Fruit fly (Drosophila melanogaster) whole organism, wandering third instar larva: ENCODE measurements around the gene CG12231.

ENCODE experiments used
- Abd-B ChIP-seq: fragments of >200 bp; optimal IDR thresholded peaks from 2 replicates; lab custom pipeline; 2017; ENCODE audit warnings: missing biosample characterization, missing genetic modification characterization
- CG32264 ChIP-seq: fragments of 200-800 bp; sonication (Bioruptor generic); optimal IDR thresholded peaks from 2 replicates; lab custom pipeline; 2016; ENCODE audit warnings: missing biosample characterization, missing genetic modification characterization
- CG9705 ChIP-seq: fragments of 200-800 bp; sonication (Bioruptor generic); optimal IDR thresholded peaks from 2 replicates; lab custom pipeline; 2018; ENCODE audit warnings: missing biosample characterization, mild to moderate bottlenecking, missing genetic modification characterization
- CrebA ChIP-seq: fragments of 200-800 bp; sonication (Bioruptor generic); optimal IDR thresholded peaks from 2 replicates; lab custom pipeline; 2016; ENCODE audit warnings: missing biosample characterization, mild to moderate bottlenecking, missing genetic modification characterization, borderline replicate concordance
- Dif ChIP-seq: fragments of 200-275, 200-300 bp; sonication (Bioruptor generic); optimal IDR thresholded peaks from 2 replicates; lab custom pipeline; 2018; ENCODE audit warnings: missing biosample characterization, missing genetic modification characterization; ENCODE audit not compliant: partially characterized antibody
- HLH106 ChIP-seq: fragments of 200-800 bp; optimal IDR thresholded peaks from 3 replicates; lab custom pipeline; 2019; ENCODE audit warnings: missing biosample characterization, mild to moderate bottlenecking, missing genetic modification characterization, moderate library complexity
- Hnf4 ChIP-seq: fragments of 200-800 bp; sonication (Bioruptor generic); optimal IDR thresholded peaks from 2 replicates; lab custom pipeline; 2016; ENCODE audit warnings: missing biosample characterization, mild to moderate bottlenecking, missing genetic modification characterization
- Hr78 ChIP-seq: fragments of >200 bp; optimal IDR thresholded peaks from 2 replicates; lab custom pipeline; 2017; ENCODE audit warnings: missing biosample characterization, missing genetic modification characterization
- Jra ChIP-seq: sonication (Bioruptor generic); optimal IDR thresholded peaks from 2 replicates; lab custom pipeline; 2016; ENCODE audit warnings: missing biosample characterization, missing genetic modification characterization
- Mio ChIP-seq: sonication (Bioruptor generic); optimal IDR thresholded peaks from 2 replicates; lab custom pipeline; 2016; ENCODE audit warnings: missing biosample characterization, missing genetic modification characterization
- Myc ChIP-seq: fragments of >200 bp; optimal IDR thresholded peaks from 2 replicates; lab custom pipeline; 2017
- N ChIP-seq: fragments of >200 bp; optimal IDR thresholded peaks from 2 replicates; lab custom pipeline; 2018; ENCODE audit warnings: missing biosample characterization, missing external identifiers, missing genetic modification characterization
- OdsH ChIP-seq: fragments of 200-800 bp; sonication (Bioruptor generic); optimal IDR thresholded peaks from 2 replicates; lab custom pipeline; 2016; ENCODE audit warnings: missing biosample characterization, mild to moderate bottlenecking, missing genetic modification characterization
- Rel ChIP-seq, 2 experiments: fragments of 200-800 bp; sonication (Bioruptor generic) in 1 of 2; optimal IDR thresholded peaks; 2 replicates in 1 of 2; 3 replicates in 1 of 2; lab custom pipeline; 2016 to 2019; ENCODE audit warnings: mild to moderate bottlenecking in 2 of 2, missing biosample characterization in 2 of 2, missing genetic modification characterization in 2 of 2, moderate library complexity in 1 of 2
- br ChIP-seq: fragments of 200-800 bp; sonication (Bioruptor generic); optimal IDR thresholded peaks from 2 replicates; lab custom pipeline; 2016; ENCODE audit warnings: missing biosample characterization, missing genetic modification characterization
- brk ChIP-seq: fragments of 200-800 bp; sonication (Bioruptor generic); optimal IDR thresholded peaks from 2 replicates; lab custom pipeline; 2016; ENCODE audit warnings: missing biosample characterization, mild to moderate bottlenecking, missing genetic modification characterization
- dl ChIP-seq, 2 experiments: fragments of 175-275, 200-275 bp in 1 of 2; fragments of 200-275 bp in 1 of 2; sonication (Bioruptor generic); optimal IDR thresholded peaks; lab custom pipeline; 2018; ENCODE audit warnings: mild to moderate bottlenecking in 2 of 2, missing biosample characterization in 2 of 2, missing genetic modification characterization in 2 of 2, moderate library complexity in 2 of 2; ENCODE audit not compliant: partially characterized antibody in 2 of 2, insufficient read depth in 1 of 2
- dmrt93B ChIP-seq: fragments of 200-800 bp; sonication (Bioruptor generic); optimal IDR thresholded peaks from 2 replicates; lab custom pipeline; 2018; ENCODE audit warnings: missing biosample characterization, mild to moderate bottlenecking, missing genetic modification characterization
- dsf ChIP-seq: sonication (Bioruptor generic); optimal IDR thresholded peaks from 2 replicates; lab custom pipeline; 2016; ENCODE audit warnings: missing biosample characterization, missing genetic modification characterization, borderline replicate concordance
- ey ChIP-seq: fragments of 200-800 bp; sonication (Bioruptor generic); optimal IDR thresholded peaks from 2 replicates; lab custom pipeline; 2016; ENCODE audit warnings: missing biosample characterization, missing genetic modification characterization
- foxo ChIP-seq, 2 experiments: fragments of 200-800 bp; sonication (Bioruptor generic); optimal IDR thresholded peaks; 2 replicates in 1 of 2; 3 replicates in 1 of 2; lab custom pipeline; 2016 to 2017; ENCODE audit warnings: missing biosample characterization in 2 of 2, missing genetic modification characterization in 2 of 2
- fru ChIP-seq: fragments of 200-800 bp; sonication (Bioruptor generic); optimal IDR thresholded peaks from 3 replicates; lab custom pipeline; 2016; ENCODE audit warnings: missing biosample characterization, mild to moderate bottlenecking, missing genetic modification characterization
- h ChIP-seq: fragments of 200-800 bp; sonication (Bioruptor generic); optimal IDR thresholded peaks from 3 replicates; lab custom pipeline; 2016; ENCODE audit warnings: missing biosample characterization, mild to moderate bottlenecking, missing genetic modification characterization
- jim ChIP-seq: fragments of 175-275, 200-325 bp; sonication (Bioruptor generic); optimal IDR thresholded peaks from 2 replicates; lab custom pipeline; 2016; ENCODE audit warnings: missing biosample characterization, mild to moderate bottlenecking, missing genetic modification characterization
- lola ChIP-seq: fragments of >200 bp; optimal IDR thresholded peaks from 2 replicates; lab custom pipeline; 2017; ENCODE audit warnings: missing biosample characterization, missing genetic modification characterization
- pan ChIP-seq: fragments of >200 bp; optimal IDR thresholded peaks from 2 replicates; lab custom pipeline; 2017
- psq ChIP-seq: fragments of 200-800 bp; sonication (Bioruptor generic); optimal IDR thresholded peaks from 3 replicates; lab custom pipeline; 2017; ENCODE audit warnings: missing biosample characterization, mild to moderate bottlenecking, missing genetic modification characterization, moderate library complexity
- rgr ChIP-seq: fragments of 200-800 bp; sonication (Bioruptor generic); optimal IDR thresholded peaks from 3 replicates; lab custom pipeline; 2016; ENCODE audit warnings: missing biosample characterization, mild to moderate bottlenecking, missing genetic modification characterization
- sv ChIP-seq: fragments of 200-800 bp; sonication (Bioruptor generic); optimal IDR thresholded peaks from 3 replicates; lab custom pipeline; 2016; ENCODE audit warnings: missing biosample characterization, missing genetic modification characterization
- tai ChIP-seq: sonication (Bioruptor generic); optimal IDR thresholded peaks from 2 replicates; lab custom pipeline; 2016; ENCODE audit warnings: missing biosample characterization, missing genetic modification characterization

CG12231 gene

dm6 chrX:19520888-19521287, 10.7 kb downstream of the CG12231 start:
- TF ChIP-seq ey (GFP tag; lab: Kevin White, UChicago) (no peak), dsf (GFP tag; lab: Kevin White, UChicago) (no peak), Hnf4 (GFP tag; lab: Kevin White, UChicago) (no peak), CrebA (GFP tag; lab: Kevin White, UChicago) (no peak), tai (GFP tag; lab: Kevin White, UChicago) (no peak), lola (GFP tag; lab: Kevin White, UChicago) (no peak), br (GFP tag; lab: Kevin White, UChicago) (no peak), psq (GFP tag; lab: Kevin White, UChicago) (no peak), brk (GFP tag; lab: Kevin White, UChicago) (no peak), Myc (lab: Kevin White, UChicago) (no peak), Mio (GFP tag; lab: Kevin White, UChicago) (no peak), N (GFP tag; lab: Kevin White, UChicago) (no peak), CG9705 (GFP tag; lab: Kevin White, UChicago) (no peak), Dif (GFP tag; lab: Kevin White, UChicago) (no peak), Jra (GFP tag; lab: Kevin White, UChicago) (no peak), Rel (GFP tag; optimal IDR thresholded peaks at IDR 0.05; lab: Kevin White, UChicago) (no peak), Rel (tag; optimal IDR thresholded peaks at IDR 0.05; lab: Kevin White, UChicago) (no peak)

- TF ChIP-seq Hr78 (GFP tag; lab: Kevin White, UChicago) = no peak
Observed at dm6 chrX:19520376-19520775, 11.2 kb downstream of the CG12231 start.

dm6 chrX:19510204-19510603, 21.3 kb downstream of the CG12231 start:
- TF ChIP-seq Mio (GFP tag; lab: Kevin White, UChicago) = no peak
- no peak for TF ChIP-seq pan (lab: Kevin White, UChicago)
- TF ChIP-seq CG9705 (GFP tag; lab: Kevin White, UChicago) = no peak
- TF ChIP-seq jim (GFP tag; lab: Kevin White, UChicago) = no peak
- no peak for TF ChIP-seq foxo (GFP tag; optimal IDR thresholded peaks at IDR 0.05; lab: Kevin White, UChicago)
- TF ChIP-seq tai (GFP tag; lab: Kevin White, UChicago) = no peak
- no peak for TF ChIP-seq rgr (GFP tag; lab: Kevin White, UChicago)
- TF ChIP-seq Abd-B = no peak
- TF ChIP-seq Myc (lab: Kevin White, UChicago) = no peak
- no peak for TF ChIP-seq CG32264 (GFP tag; lab: Kevin White, UChicago)
- TF ChIP-seq HLH106 = no peak
- TF ChIP-seq Hnf4 (GFP tag; lab: Kevin White, UChicago) = no peak
- TF ChIP-seq Jra (GFP tag; lab: Kevin White, UChicago) = no peak

- TF ChIP-seq OdsH (peak; percentile 4), psq (GFP tag; lab: Kevin White, UChicago) (peak; percentile 93), sv (GFP tag; lab: Kevin White, UChicago) (peak; percentile 22), dmrt93B (GFP tag; lab: Kevin White, UChicago) (no peak), Abd-B (no peak), Rel (GFP tag; optimal IDR thresholded peaks at IDR 0.05; lab: Kevin White, UChicago) (no peak), Rel (tag; optimal IDR thresholded peaks at IDR 0.05; lab: Kevin White, UChicago) (peak; percentile 77), h (GFP tag; lab: Kevin White, UChicago) (peak; percentile 39), foxo (GFP tag; optimal IDR thresholded peaks at IDR 0.05; lab: Kevin White, UChicago) (peak in 1 of 2 experiments; percentile 51), fru (GFP tag; lab: Kevin White, UChicago) (peak; percentile 46), rgr (GFP tag; lab: Kevin White, UChicago) (peak; percentile 37), dl (GFP tag; optimal IDR thresholded peaks at IDR 0.05; lab: Kevin White, UChicago; ENCODE audit: insufficient read depth in 1 of 2, partially characterized antibody in 2 of 2) (no peak), br (GFP tag; lab: Kevin White, UChicago) (peak; percentile 12), ey (GFP tag; lab: Kevin White, UChicago) (peak; percentile 29)
Observed at dm6 chrX:19505334-19506185, 26.0 kb downstream of the CG12231 start.
